Worm (Caenorhabditis elegans): ENCODE results near the gene F01F1.2.

ce11 chrIII:5884007-5884406 is 5.7 kb downstream of the F01F1.2 start, which contains the start of gene C28H8.5:
- TF ChIP-seq dao-5 (tag; optimal IDR thresholded peaks at IDR 0.05) (no peak), him-1 (tag; optimal IDR thresholded peaks at IDR 0.05) (no peak)
